Fruit fly (Drosophila melanogaster) whole organism, pupa: ENCODE data around the gene Sid.

Experiments
- CG10348 ChIP-seq: fragments of 200-800 bp; sonication (Bioruptor generic); IDR thresholded peaks from 2 replicates; pipeline ENCODE4 v1.3.6; 2022; ENCODE audit warnings: missing biosample characterization, missing genetic modification characterization
- CG12605 ChIP-seq: fragments of 200-800 bp; sonication (Bioruptor generic); IDR thresholded peaks from 2 replicates; pipeline ENCODE4 v1.3.6; 2022; ENCODE audit warnings: missing biosample characterization, missing genetic modification characterization
- CG13204 ChIP-seq: fragments of 200-800 bp; sonication (Bioruptor generic); optimal IDR thresholded peaks from 2 replicates; lab custom pipeline; 2018; ENCODE audit warnings: missing biosample characterization, mild to moderate bottlenecking, missing genetic modification characterization, moderate library complexity
- CG14655 ChIP-seq: fragments of 200-800 bp; sonication (Bioruptor generic); optimal IDR thresholded peaks from 3 replicates; lab custom pipeline; 2017; ENCODE audit warnings: mild to moderate bottlenecking, missing biosample characterization, missing genetic modification reagents, missing genetic modification characterization
- CG15710 ChIP-seq: fragments of 200-800 bp; sonication (Bioruptor generic); optimal IDR thresholded peaks from 2 replicates; lab custom pipeline; 2018; ENCODE audit warnings: missing biosample characterization, mild to moderate bottlenecking, missing genetic modification characterization, moderate library complexity
- CG17806 ChIP-seq: fragments of 200-800 bp; sonication (Bioruptor generic); optimal IDR thresholded peaks from 2 replicates; lab custom pipeline; 2018; ENCODE audit warnings: missing biosample characterization, mild to moderate bottlenecking, missing genetic modification characterization, moderate library complexity
- CG32121 ChIP-seq: fragments of 200-800 bp; sonication (Bioruptor generic); IDR thresholded peaks from 2 replicates; pipeline ENCODE4 v1.3.6; 2022; ENCODE audit warnings: missing biosample characterization, missing genetic modification characterization
- CG34367 ChIP-seq: fragments of 200-800 bp; sonication (Bioruptor generic); optimal IDR thresholded peaks from 2 replicates; lab custom pipeline; 2018; ENCODE audit warnings: missing biosample characterization, mild to moderate bottlenecking, missing genetic modification characterization
- CG4496 ChIP-seq: fragments of 200-800 bp; sonication (Bioruptor generic); IDR thresholded peaks from 3 replicates; pipeline ENCODE4 v1.3.6; 2022; ENCODE audit warnings: missing biosample characterization, missing genetic modification characterization
- CG8159 ChIP-seq: fragments of 200-800 bp; sonication (Bioruptor generic); optimal IDR thresholded peaks from 3 replicates; lab custom pipeline; 2018; ENCODE audit warnings: missing biosample characterization, mild to moderate bottlenecking, missing genetic modification characterization, moderate library complexity
- CG8301 ChIP-seq: fragments of 200-800 bp; sonication (Bioruptor generic); optimal IDR thresholded peaks from 2 replicates; lab custom pipeline; 2018; ENCODE audit warnings: missing biosample characterization, mild to moderate bottlenecking, missing genetic modification characterization
- CG9948 ChIP-seq: fragments of 200-800 bp; sonication (Bioruptor generic); optimal IDR thresholded peaks from 2 replicates; lab custom pipeline; 2018; ENCODE audit warnings: missing biosample characterization, mild to moderate bottlenecking, missing genetic modification characterization, moderate library complexity
- D1 ChIP-seq: fragments of 200-800 bp; sonication (Bioruptor generic); optimal IDR thresholded peaks from 2 replicates; lab custom pipeline; 2018; ENCODE audit warnings: missing biosample characterization, mild to moderate bottlenecking, missing genetic modification characterization, moderate library complexity
- EcR ChIP-seq: fragments of 200-800 bp; sonication (Bioruptor generic); optimal IDR thresholded peaks from 3 replicates; lab custom pipeline; 2019; ENCODE audit warnings: missing biosample characterization, missing genetic modification characterization, mild to moderate bottlenecking, moderate library complexity, missing genetic modification reagents
- Ets98B ChIP-seq: fragments of 200-800 bp; sonication (Bioruptor generic); IDR thresholded peaks from 2 replicates; pipeline ENCODE4 v1.3.6; 2022; ENCODE audit warnings: missing biosample characterization, missing genetic modification characterization
- Pif1A ChIP-seq: fragments of 200-800 bp; sonication (Bioruptor generic); optimal IDR thresholded peaks from 3 replicates; lab custom pipeline; 2016; ENCODE audit warnings: missing biosample characterization, missing genetic modification characterization
- Pif1B ChIP-seq: fragments of 200-800 bp; sonication (Bioruptor generic); optimal IDR thresholded peaks from 3 replicates; lab custom pipeline; 2016; ENCODE audit warnings: missing biosample characterization, missing genetic modification characterization
- Snoo ChIP-seq: fragments of 200-800 bp; sonication (Bioruptor generic); optimal IDR thresholded peaks from 3 replicates; lab custom pipeline; 2017; ENCODE audit warnings: missing biosample characterization, mild to moderate bottlenecking, missing genetic modification characterization, inconsistent platforms
- fd96Ca ChIP-seq: fragments of 200-800 bp; sonication (Bioruptor generic); IDR thresholded peaks from 3 replicates; pipeline ENCODE4 v1.3.6; 2022; ENCODE audit warnings: missing biosample characterization, missing genetic modification characterization
- gl ChIP-seq: fragments of 200-800 bp; sonication (Bioruptor generic); optimal IDR thresholded peaks from 2 replicates; lab custom pipeline; 2018; ENCODE audit warnings: missing biosample characterization, mild to moderate bottlenecking, missing genetic modification characterization
- rn ChIP-seq: fragments of 200-800 bp; sonication (Bioruptor generic); IDR thresholded peaks from 2 replicates; pipeline ENCODE4 v1.3.6; 2022; ENCODE audit warnings: missing biosample characterization, missing genetic modification characterization

Sid gene

DNA sequence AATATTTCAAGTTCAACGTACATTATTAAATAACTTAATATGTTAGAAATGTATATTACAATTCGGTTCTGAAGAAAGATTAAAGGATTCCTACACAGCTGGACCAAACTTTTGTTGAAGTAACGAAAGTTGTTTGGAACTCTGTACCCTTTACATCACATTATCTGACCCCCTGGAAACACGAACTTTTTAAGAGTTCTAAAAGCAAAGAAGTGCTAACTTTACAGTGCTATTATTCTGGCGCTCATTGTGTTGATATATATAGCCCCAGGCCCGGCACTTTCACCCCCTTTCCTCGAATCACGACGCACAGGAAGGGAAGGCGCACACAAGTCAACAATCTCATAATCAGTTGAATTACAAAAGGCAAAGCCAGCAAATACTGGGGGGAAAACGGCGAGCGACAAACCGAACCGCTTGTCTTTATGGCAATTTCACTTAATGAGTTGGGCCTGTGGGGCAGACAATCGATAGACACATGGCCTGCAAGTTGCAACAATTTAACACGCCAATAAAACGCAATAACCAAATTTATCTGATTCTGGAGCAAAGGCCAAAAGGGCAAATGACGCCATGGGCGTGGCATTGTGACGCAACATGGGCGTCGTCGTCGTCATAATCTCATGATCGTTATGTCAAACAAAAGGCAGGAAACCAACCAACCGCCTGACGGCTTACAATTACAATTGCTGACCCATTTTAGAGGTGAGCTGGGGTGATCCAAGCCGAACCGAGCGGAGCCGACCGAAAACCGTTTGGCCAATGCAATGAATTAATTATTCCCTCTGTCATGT, 41.1 kb upstream of the Sid start:
- TF ChIP-seq CG9948 (tag; lab: Kevin White, UChicago): peak; percentile 13
- peak; percentile 19 for TF ChIP-seq CG13204
- peak; percentile 64 for TF ChIP-seq CG8159 (tag; lab: Kevin White, UChicago)
- TF ChIP-seq Pif1A (GFP tag; lab: Kevin White, UChicago): peak; percentile 47
- no peak for TF ChIP-seq rn (GFP tag; lab: Robert Waterston, UW)
- TF ChIP-seq CG8301 (tag; lab: Kevin White, UChicago): peak; percentile 21
- peak; percentile 83 for TF ChIP-seq EcR (GFP tag; lab: Kevin White, UChicago)
- peak; percentile 31 for TF ChIP-seq Pif1B
- peak; percentile 51 for TF ChIP-seq CG15710 (tag; lab: Kevin White, UChicago)
- TF ChIP-seq Snoo: peak; percentile 31
- TF ChIP-seq CG14655 (GFP tag; lab: Kevin White, UChicago): peak; percentile 56
- peak; percentile 40 for TF ChIP-seq Ets98B
- TF ChIP-seq D1 (tag; lab: Kevin White, UChicago): no peak
- TF ChIP-seq CG4496 (GFP tag; lab: Robert Waterston, UW): peak; percentile 48; the same call in 1 of the 3 replicates
- no peak; the same call in 1 of the 3 replicates for TF ChIP-seq fd96Ca (GFP tag; lab: Robert Waterston, UW)
- TF ChIP-seq, all 21 proteins: peak for 12

DNA sequence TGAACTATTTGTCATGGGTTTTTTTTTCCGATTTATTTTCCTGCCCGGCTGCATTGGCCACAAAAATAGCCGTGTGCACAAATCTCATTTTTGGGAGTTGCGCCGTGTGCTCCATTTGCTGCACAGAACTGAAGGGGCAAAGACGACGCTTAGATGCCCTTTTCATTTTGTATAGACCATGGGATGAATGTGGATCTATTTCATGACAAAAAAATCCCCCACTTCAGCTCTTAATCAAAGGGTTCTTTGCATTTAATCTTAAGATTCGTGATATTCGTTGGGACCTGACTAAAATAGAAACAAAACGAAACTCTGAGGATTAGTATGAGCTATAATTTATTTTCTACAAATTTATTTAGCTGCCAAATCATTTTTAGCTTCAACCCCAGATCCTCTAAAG, 40.4 kb upstream of the Sid start:
- TF ChIP-seq CG14655 (GFP tag; lab: Kevin White, UChicago) (peak; percentile 37), EcR (GFP tag; lab: Kevin White, UChicago) (no peak), CG8301 (tag; lab: Kevin White, UChicago) (peak; percentile 26)
- TF ChIP-seq, all 21 proteins: peak for 2

DNA sequence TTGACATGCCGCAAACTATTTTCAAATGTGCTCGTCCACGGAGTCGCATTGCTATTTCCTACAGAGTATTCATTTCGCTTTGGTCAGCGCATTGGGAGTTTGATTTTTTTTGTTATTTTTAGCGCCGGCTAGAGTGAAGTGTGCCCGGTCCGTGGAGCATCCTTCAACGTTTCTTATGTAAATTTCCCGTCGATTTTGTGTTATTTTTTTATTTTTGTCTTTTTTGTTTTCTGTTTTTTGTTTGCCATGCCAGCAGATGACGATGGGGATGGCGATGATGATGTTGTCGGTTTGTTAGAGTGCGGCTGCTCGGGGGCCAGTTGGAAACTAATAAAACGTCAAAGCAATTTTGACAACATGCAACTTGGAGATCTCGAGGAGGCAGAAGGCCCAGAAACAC, 39.6 kb upstream of the Sid start:
- TF ChIP-seq CG15710 (tag; lab: Kevin White, UChicago): no peak
- TF ChIP-seq CG32121 (GFP tag; lab: Robert Waterston, UW): peak; percentile 45; the same call in 1 of the 2 replicates

DNA sequence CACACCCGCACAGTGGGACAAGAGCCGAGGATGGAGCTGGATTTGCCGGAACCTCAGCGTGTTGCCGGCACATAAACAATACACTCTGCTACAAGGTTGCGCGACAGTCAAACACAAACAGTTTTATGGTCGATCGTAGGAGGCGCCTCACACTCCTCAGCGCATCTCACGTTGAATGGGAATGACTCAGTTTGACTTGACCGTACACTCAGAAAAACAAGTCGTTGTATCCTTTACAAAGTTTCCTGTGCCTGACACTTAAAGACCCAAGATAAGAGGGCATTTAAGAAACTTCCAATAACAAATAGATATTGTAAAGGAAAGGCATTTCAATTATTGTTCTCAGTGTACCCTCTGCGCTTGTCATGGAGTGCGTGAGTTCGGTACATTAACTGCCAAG, 38.8 kb upstream of the Sid start:
- 0 out of 2 replicates have a peak, but pooled peaks have one; percentile 24 for TF ChIP-seq CG12605 (GFP tag; lab: Robert Waterston, UW)
- peak; percentile 51 for TF ChIP-seq CG8159 (tag; lab: Kevin White, UChicago)
- TF ChIP-seq Snoo: no peak
- TF ChIP-seq CG34367: peak; percentile 8
- TF ChIP-seq gl: no peak
- TF ChIP-seq CG15710 (tag; lab: Kevin White, UChicago): no peak
- TF ChIP-seq Ets98B: peak; percentile 61
- TF ChIP-seq CG9948 (tag; lab: Kevin White, UChicago): peak; percentile 33
- TF ChIP-seq EcR (GFP tag; lab: Kevin White, UChicago): no peak
- peak; percentile 55 for TF ChIP-seq CG8301 (tag; lab: Kevin White, UChicago)
- peak; percentile 50 for TF ChIP-seq CG17806
- TF ChIP-seq Pif1B: no peak
- TF ChIP-seq Pif1A (GFP tag; lab: Kevin White, UChicago): peak; percentile 20
- peak; percentile 77 for TF ChIP-seq fd96Ca (GFP tag; lab: Robert Waterston, UW)
- TF ChIP-seq CG10348: no peak
- peak; percentile 55; the same call in 1 of the 2 replicates for TF ChIP-seq CG32121 (GFP tag; lab: Robert Waterston, UW)
- peak; percentile 43; the same call in 1 of the 2 replicates for TF ChIP-seq rn (GFP tag; lab: Robert Waterston, UW)
- TF ChIP-seq CG14655 (GFP tag; lab: Kevin White, UChicago): peak; percentile 64
- no peak for TF ChIP-seq D1 (tag; lab: Kevin White, UChicago)
- TF ChIP-seq CG4496 (GFP tag; lab: Robert Waterston, UW): peak; percentile 76
- TF ChIP-seq CG13204: no peak

DNA sequence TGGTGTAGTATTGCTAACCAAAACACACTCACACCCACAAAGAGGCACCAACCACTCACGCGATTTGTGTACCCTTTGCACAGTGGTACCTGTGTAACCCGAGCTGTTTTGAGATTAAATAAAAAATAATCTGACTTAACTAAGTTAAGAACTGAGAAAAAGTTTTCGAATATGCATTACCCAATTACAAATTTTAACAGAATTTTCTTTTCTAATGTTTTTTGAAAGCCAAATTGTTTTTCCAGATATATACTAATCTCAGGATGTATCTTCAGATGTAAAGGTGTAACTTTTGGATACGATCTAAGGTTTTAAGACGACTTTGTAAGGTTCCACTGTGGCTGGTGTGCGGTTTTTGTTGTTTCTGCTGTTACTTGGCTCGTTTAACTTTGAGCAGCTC, 36.8 kb upstream of the Sid start:
- TF ChIP-seq CG9948 (tag; lab: Kevin White, UChicago) (peak; percentile 33), CG8301 (tag; lab: Kevin White, UChicago) (peak; percentile 54), Snoo (peak; percentile 54), CG17806 (peak; percentile 53), EcR (GFP tag; lab: Kevin White, UChicago) (no peak), CG4496 (GFP tag; lab: Robert Waterston, UW) (peak; percentile 34; the same call in 1 of the 3 replicates), rn (GFP tag; lab: Robert Waterston, UW) (peak; percentile 61), Pif1A (GFP tag; lab: Kevin White, UChicago) (peak; percentile 73), CG14655 (GFP tag; lab: Kevin White, UChicago) (peak; percentile 66), CG15710 (tag; lab: Kevin White, UChicago) (peak; percentile 54), CG34367 (peak; percentile 23), gl (no peak), CG13204 (no peak), CG12605 (GFP tag; lab: Robert Waterston, UW) (no peak), D1 (tag; lab: Kevin White, UChicago) (no peak), Ets98B (peak; percentile 47), CG8159 (tag; lab: Kevin White, UChicago) (peak; percentile 56), CG32121 (GFP tag; lab: Robert Waterston, UW) (peak; percentile 60), Pif1B (peak; percentile 62), fd96Ca (GFP tag; lab: Robert Waterston, UW) (peak; percentile 14; the same call in 1 of the 3 replicates), CG10348 (no peak)
